Worm (Caenorhabditis elegans) whole organism, L2 larva: ENCODE measurements around the gene srd-34.

Experiments
- alr-1 ChIP-seq: fragments of 150-350 bp; optimal IDR thresholded peaks from 2 replicates; lab custom pipeline; 2014; ENCODE audit warnings: missing biosample characterization, missing genetic modification characterization
- nhr-11 ChIP-seq: fragments of 150-350 bp; optimal IDR thresholded peaks from 2 replicates; lab custom pipeline; 2014; ENCODE audit warnings: missing biosample characterization, missing genetic modification characterization
- nhr-237 ChIP-seq: fragments of 150-350 bp; optimal IDR thresholded peaks from 2 replicates; lab custom pipeline; 2014; ENCODE audit warnings: missing biosample characterization, missing genetic modification characterization

ce11 chrV:10578938-10579337 is 30.1 kb upstream of the srd-34 start, which contains the start of the genes erh-1 and lpd-9:
- TF ChIP-seq alr-1 (tag; lab: Kevin White, UChicago) (no peak), nhr-11 (tag; lab: Kevin White, UChicago) (no peak), nhr-237 (tag; lab: Kevin White, UChicago) (no peak)
